Fruit fly (Drosophila melanogaster): ENCODE data around the gene CG32277.

Gene CG32277

DNA sequence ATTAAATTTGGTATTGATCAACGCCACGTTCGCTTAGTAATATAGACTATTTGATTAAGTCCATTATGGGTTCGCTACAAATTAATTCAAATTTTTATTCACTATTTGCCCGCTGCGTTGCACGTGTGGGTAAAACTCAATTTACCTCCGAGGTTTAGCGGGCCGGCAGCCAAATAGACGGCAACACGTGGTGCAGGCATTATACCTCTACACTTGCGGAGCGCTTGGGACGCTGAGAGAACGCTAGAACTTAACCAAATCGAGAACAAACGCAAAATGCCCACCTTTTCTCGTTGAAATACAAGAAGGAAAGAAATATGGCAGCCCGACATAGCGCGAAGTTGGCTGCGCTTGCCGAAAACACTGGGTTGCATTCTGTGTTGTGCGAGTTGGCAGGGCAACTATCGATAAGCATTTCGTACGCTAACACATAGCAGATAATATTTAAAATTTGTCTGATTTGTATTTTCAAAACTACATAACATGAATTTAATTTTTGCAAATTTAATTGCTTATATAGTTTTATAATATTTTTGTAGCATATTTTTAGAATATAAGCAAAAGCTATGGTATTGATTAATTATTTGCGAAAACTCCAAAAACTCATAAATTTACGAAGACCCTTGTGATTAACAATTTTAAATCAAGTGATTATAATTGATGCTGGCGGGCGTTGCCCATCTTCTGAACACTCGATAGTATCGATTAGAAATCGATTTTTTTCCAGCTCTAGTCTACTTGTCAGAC is 17.6 kb upstream of the CG32277 start, which contains the start of the genes RpL28 and eIF1 (continued):
- peak; percentile 45; the same call in 1 of the 3 replicates for TF ChIP-seq CG7963 (GFP tag; IDR thresholded peaks at IDR 0.05; ENCODE audit: partially characterized antibody)
- peak; percentile 88 for TF ChIP-seq kah (GFP tag; optimal IDR thresholded peaks at IDR 0.05)
- TF ChIP-seq CG6689 (GFP tag; IDR thresholded peaks at IDR 0.05), result peak; percentile 73
- peak; percentile 75 for TF ChIP-seq gcm (GFP tag; optimal IDR thresholded peaks at IDR 0.05)
- TF ChIP-seq CoRest (tag; optimal IDR thresholded peaks at IDR 0.05), result peak; percentile 88
- TF ChIP-seq Hr39 (optimal IDR thresholded peaks at IDR 0.05), result no peak
- TF ChIP-seq Lpt (GFP tag; optimal IDR thresholded peaks at IDR 0.05), result no peak
- no peak for TF ChIP-seq h (optimal IDR thresholded peaks at IDR 0.05)
- peak; percentile 90 for TF ChIP-seq Dbx (GFP tag; IDR thresholded peaks at IDR 0.05)
- peak; percentile 80 for TF ChIP-seq fd102C (GFP tag; optimal IDR thresholded peaks at IDR 0.05)
- peak; percentile 89 for TF ChIP-seq CG13624 (GFP tag; optimal IDR thresholded peaks at IDR 0.05)
- no peak for TF ChIP-seq pan (optimal IDR thresholded peaks at IDR 0.05)
- peak in 1 of 2 experiments; percentile 88 for TF ChIP-seq pan (GFP tag; optimal IDR thresholded peaks at IDR 0.05 in 1 of 2, IDR thresholded peaks at IDR 0.05 in 1 of 2)
- TF ChIP-seq Hsf (GFP tag; optimal IDR thresholded peaks at IDR 0.05), result peak; percentile 94
- TF ChIP-seq CG6254 (GFP tag; optimal IDR thresholded peaks at IDR 0.05), result peak; percentile 76
- peak; percentile 73 for TF ChIP-seq twi (tag; optimal IDR thresholded peaks at IDR 0.05)
- TF ChIP-seq BtbVII (GFP tag; optimal IDR thresholded peaks at IDR 0.05), result peak; percentile 89
- peak; percentile 83 for TF ChIP-seq CG16863 (GFP tag; optimal IDR thresholded peaks at IDR 0.05)
- peak; percentile 80 for TF ChIP-seq CG5953 (GFP tag; IDR thresholded peaks at IDR 0.05)
- TF ChIP-seq bab2 (GFP tag; optimal IDR thresholded peaks at IDR 0.05), result peak; percentile 78
- peak; percentile 97 for TF ChIP-seq CG12659 (GFP tag; optimal IDR thresholded peaks at IDR 0.05)
- TF ChIP-seq Ssrp (tag; optimal IDR thresholded peaks at IDR 0.05), result peak; percentile 77
- TF ChIP-seq Mes4 (GFP tag; optimal IDR thresholded peaks at IDR 0.05), result peak; percentile 94
- TF ChIP-seq bsh (GFP tag; optimal IDR thresholded peaks at IDR 0.05), result peak; percentile 32 to 79
- no peak for TF ChIP-seq br (optimal IDR thresholded peaks at IDR 0.05)
- peak; percentile 85 for TF ChIP-seq pum (GFP tag; optimal IDR thresholded peaks at IDR 0.05)
- peak; percentile 69 for TF ChIP-seq cwo (GFP tag; optimal IDR thresholded peaks at IDR 0.05)
- TF ChIP-seq cad (GFP tag; optimal IDR thresholded peaks at IDR 0.05), result no peak
- TF ChIP-seq eyg (GFP tag; optimal IDR thresholded peaks at IDR 0.05), result peak; percentile 87
- TF ChIP-seq CG14441 (GFP tag; IDR thresholded peaks at IDR 0.05), result peak; percentile 87
- TF ChIP-seq Fer1 (GFP tag; optimal IDR thresholded peaks at IDR 0.05), result peak; percentile 90
- peak; percentile 97 for TF ChIP-seq bcd (GFP tag; optimal IDR thresholded peaks at IDR 0.05)
- TF ChIP-seq CG1792 (GFP tag; optimal IDR thresholded peaks at IDR 0.05), result peak; percentile 81
- TF ChIP-seq CG14667 (GFP tag; IDR thresholded peaks at IDR 0.05), result peak; percentile 48
- peak; percentile 84 for TF ChIP-seq ewg (GFP tag; optimal IDR thresholded peaks at IDR 0.05)
- peak; percentile 64 for TF ChIP-seq CG7357 (GFP tag; IDR thresholded peaks at IDR 0.05)
- no peak for TF ChIP-seq cg (GFP tag; optimal IDR thresholded peaks at IDR 0.05)
- peak; percentile 71 for TF ChIP-seq CG10979 (tag; optimal IDR thresholded peaks at IDR 0.05)
- TF ChIP-seq odd (GFP tag; optimal IDR thresholded peaks at IDR 0.05), result peak; percentile 95
- no peak for TF ChIP-seq Dip2 (GFP tag; IDR thresholded peaks at IDR 0.05)
- peak; percentile 86 for TF ChIP-seq nom (GFP tag; optimal IDR thresholded peaks at IDR 0.05)
- TF ChIP-seq CG15696 (tag; optimal IDR thresholded peaks at IDR 0.05), result peak; percentile 62
- TF ChIP-seq Rfx (GFP tag; IDR thresholded peaks at IDR 0.05), result peak; percentile 94
- peak; percentile 61; the same call in 2 of the 3 replicates for TF ChIP-seq CG2889 (GFP tag; IDR thresholded peaks at IDR 0.05)
- peak; percentile 81 for TF ChIP-seq CG5180 (GFP tag; optimal IDR thresholded peaks at IDR 0.05)
- peak; percentile 89 for TF ChIP-seq onecut (GFP tag; IDR thresholded peaks at IDR 0.05)
- peak; percentile 85 for TF ChIP-seq CG12942 (GFP tag; optimal IDR thresholded peaks at IDR 0.05)
- TF ChIP-seq slp2 (GFP tag; optimal IDR thresholded peaks at IDR 0.05), result peak; percentile 89
- TF ChIP-seq tx (GFP tag; optimal IDR thresholded peaks at IDR 0.05), result peak; percentile 69
- TF ChIP-seq tin (GFP tag; optimal IDR thresholded peaks at IDR 0.05), result peak; percentile 91
- TF ChIP-seq CG9817 (tag; optimal IDR thresholded peaks at IDR 0.05), result peak; percentile 88

Data from whole organism, embryonic.